Worm (Caenorhabditis elegans) whole organism, young adult: ENCODE results near the gene Y62F5A.9.
A peak's percentile ranks its signal among the peaks of the same experiment; 100 is the strongest.

ENCODE experiments used
- B0019.2 ChIP-seq: fragments of 200-800 bp; sonication (Bioruptor generic); conservative IDR thresholded peaks from 2 replicates; pipeline ENCODE4 v1.3.6; 2022; ENCODE audit warnings: missing genetic modification reagents, missing genetic modification characterization, missing compliant biosample characterization
- C06A6.2 ChIP-seq: fragments of 200-800 bp; sonication (Bioruptor generic); conservative IDR thresholded peaks from 2 replicates; pipeline ENCODE4 v1.3.6; 2022; ENCODE audit warnings: missing genetic modification characterization, missing compliant biosample characterization
- D2030.7 ChIP-seq: fragments of 200-800 bp; sonication (Bioruptor generic); IDR thresholded peaks from 2 replicates; pipeline ENCODE4 v1.3.6; 2022; ENCODE audit warnings: missing genetic modification reagents, missing genetic modification characterization, missing compliant biosample characterization
- F10E7.11 ChIP-seq: sonication (generic microtip); optimal IDR thresholded peaks from 2 replicates; lab custom pipeline; 2017; ENCODE audit warnings: mild to moderate bottlenecking, missing genetic modification characterization, moderate library complexity, missing compliant biosample characterization
- F23B12.7 ChIP-seq: sonication (generic microtip); optimal IDR thresholded peaks from 2 replicates; lab custom pipeline; 2017; ENCODE audit warnings: missing genetic modification characterization, mild to moderate bottlenecking, missing compliant biosample characterization, antibody characterized with exemption, moderate library complexity; ENCODE audit not compliant: insufficient read depth
- F33H1.4 ChIP-seq: fragments of 200-800 bp; sonication (Bioruptor generic); IDR thresholded peaks from 2 replicates; pipeline ENCODE4 v1.3.6; 2022; ENCODE audit warnings: missing genetic modification reagents, missing genetic modification characterization, missing compliant biosample characterization
- F39B2.1 ChIP-seq: fragments of 200-800 bp; sonication (Bioruptor generic); IDR thresholded peaks from 2 replicates; pipeline ENCODE4 v1.3.6; 2022; ENCODE audit warnings: missing genetic modification reagents, missing genetic modification characterization, missing compliant biosample characterization
- F49E8.2 ChIP-seq: sonication (generic microtip); optimal IDR thresholded peaks from 3 replicates; lab custom pipeline; 2017; ENCODE audit warnings: missing genetic modification characterization, mild to moderate bottlenecking, missing compliant biosample characterization, antibody characterized with exemption, moderate library complexity; ENCODE audit not compliant: insufficient read depth
- F57C9.4 ChIP-seq: sonication (generic microtip); optimal IDR thresholded peaks from 2 replicates; lab custom pipeline; 2017; ENCODE audit warnings: mild to moderate bottlenecking, missing genetic modification characterization, missing compliant biosample characterization
- Y53F4B.3 ChIP-seq: fragments of 200-800 bp; sonication (Bioruptor generic); IDR thresholded peaks from 2 replicates; pipeline ENCODE4 v1.3.6; 2022; ENCODE audit warnings: missing genetic modification reagents, missing genetic modification characterization, missing compliant biosample characterization
- Y79H2A.3 ChIP-seq: fragments of 200-800 bp; sonication (Bioruptor generic); conservative IDR thresholded peaks from 2 replicates; pipeline ENCODE4 v1.3.6; 2022; ENCODE audit warnings: missing genetic modification reagents, missing genetic modification characterization, missing compliant biosample characterization
- Y95B8A.8 ChIP-seq: fragments of 200-800 bp; sonication (Bioruptor generic); IDR thresholded peaks from 2 replicates; pipeline ENCODE4 v1.3.6; 2022; ENCODE audit warnings: missing genetic modification reagents, missing genetic modification characterization, missing compliant biosample characterization
- aptf-3 ChIP-seq: fragments of 200-800 bp; sonication (Bioruptor generic); IDR thresholded peaks from 2 replicates; pipeline ENCODE4 v1.3.6; 2022; ENCODE audit warnings: missing genetic modification characterization, missing compliant biosample characterization
- attf-5 ChIP-seq: fragments of 200-800 bp; sonication (Bioruptor generic); optimal IDR thresholded peaks from 2 replicates; lab custom pipeline; 2018; ENCODE audit warnings: mild to moderate bottlenecking, missing genetic modification characterization, missing compliant biosample characterization
- cebp-2 ChIP-seq: fragments of 200-800 bp; sonication (Bioruptor generic); IDR thresholded peaks from 2 replicates; pipeline ENCODE4 v1.3.6; 2022; ENCODE audit warnings: missing genetic modification characterization, missing compliant biosample characterization
- efl-1 ChIP-seq: fragments of 150-350 bp; optimal IDR thresholded peaks from 2 replicates; lab custom pipeline; 2014; ENCODE audit warnings: missing biosample characterization, missing genetic modification reagents, missing genetic modification characterization
- ekl-4 ChIP-seq: fragments of 200-800 bp; sonication (Bioruptor generic); IDR thresholded peaks from 2 replicates; pipeline ENCODE4 v1.3.6; 2022; ENCODE audit warnings: missing genetic modification reagents, missing genetic modification characterization, missing compliant biosample characterization
- him-1 ChIP-seq: sonication (generic microtip); optimal IDR thresholded peaks from 2 replicates; lab custom pipeline; 2016; ENCODE audit warnings: missing genotype, missing genetic modification reagents, missing genetic modification characterization, missing compliant biosample characterization
- hlh-26 ChIP-seq: fragments of 200-800 bp; sonication (Bioruptor generic); conservative IDR thresholded peaks from 2 replicates; pipeline ENCODE4 v1.3.6; 2022; ENCODE audit warnings: missing genetic modification reagents, missing genetic modification characterization, missing compliant biosample characterization
- lin-40 ChIP-seq: sonication (generic microtip); optimal IDR thresholded peaks from 2 replicates; lab custom pipeline; 2016; ENCODE audit warnings: missing genetic modification characterization, mild to moderate bottlenecking, missing compliant biosample characterization, missing genotype, missing genetic modification reagents
- lsl-1 ChIP-seq: fragments of 200-800 bp; sonication (Bioruptor generic); optimal IDR thresholded peaks from 2 replicates; lab custom pipeline; 2018; ENCODE audit warnings: mild to moderate bottlenecking, missing genetic modification characterization, moderate library complexity, missing compliant biosample characterization
- lsy-27 ChIP-seq: sonication (generic microtip); optimal IDR thresholded peaks from 2 replicates; lab custom pipeline; 2017; ENCODE audit warnings: missing genetic modification characterization, mild to moderate bottlenecking, missing compliant biosample characterization, antibody characterized with exemption, missing genotype, borderline replicate concordance; ENCODE audit not compliant: insufficient read depth
- madf-6 ChIP-seq: fragments of 200-800 bp; sonication (Bioruptor generic); IDR thresholded peaks from 2 replicates; pipeline ENCODE4 v1.3.6; 2022; ENCODE audit warnings: missing genetic modification reagents, missing genetic modification characterization, missing compliant biosample characterization
- madf-8 ChIP-seq: fragments of 200-800 bp; sonication (Bioruptor generic); conservative IDR thresholded peaks from 2 replicates; pipeline ENCODE4 v1.3.6; 2022; ENCODE audit warnings: missing genetic modification reagents, missing genetic modification characterization, missing compliant biosample characterization
- mel-28 ChIP-seq: sonication (generic microtip); optimal IDR thresholded peaks from 2 replicates; lab custom pipeline; 2016; ENCODE audit warnings: borderline replicate concordance, mild to moderate bottlenecking, missing genetic modification characterization, missing compliant biosample characterization
- mxl-1 ChIP-seq: sonication (generic microtip); optimal IDR thresholded peaks from 2 replicates; lab custom pipeline; 2016; ENCODE audit warnings: missing genetic modification characterization, missing compliant biosample characterization
- nfya-2 ChIP-seq: fragments of 200-800 bp; sonication (Bioruptor generic); IDR thresholded peaks from 2 replicates; pipeline ENCODE4 v1.3.6; 2022; ENCODE audit warnings: missing genetic modification reagents, missing genetic modification characterization, missing compliant biosample characterization
- nfyb-1 ChIP-seq: fragments of 200-800 bp; sonication (Bioruptor generic); IDR thresholded peaks from 2 replicates; pipeline ENCODE4 v1.3.6; 2022; ENCODE audit warnings: missing genetic modification reagents, missing genetic modification characterization, missing compliant biosample characterization
- nhr-120 ChIP-seq: fragments of 200-800 bp; sonication (Bioruptor generic); IDR thresholded peaks from 2 replicates; pipeline ENCODE4 v1.3.6; 2022; ENCODE audit warnings: missing genetic modification characterization, missing compliant biosample characterization
- nhr-27 ChIP-seq: fragments of 200-800 bp; sonication (Bioruptor generic); optimal IDR thresholded peaks from 2 replicates; lab custom pipeline; 2018; ENCODE audit warnings: mild to moderate bottlenecking, missing genetic modification characterization, moderate library complexity, missing compliant biosample characterization
- sea-2 ChIP-seq: fragments of 200-800 bp; sonication (Bioruptor generic); IDR thresholded peaks from 2 replicates; pipeline ENCODE4 v1.3.6; 2022; ENCODE audit warnings: missing genetic modification characterization, missing compliant biosample characterization
- snpc-1.3 ChIP-seq: sonication (generic microtip); optimal IDR thresholded peaks from 2 replicates; lab custom pipeline; 2017; ENCODE audit warnings: missing genetic modification characterization, mild to moderate bottlenecking, missing compliant biosample characterization, antibody characterized with exemption, moderate library complexity, missing genotype, missing genetic modification reagents; ENCODE audit not compliant: insufficient read depth
- snpc-4 ChIP-seq, 5 experiments: fragments of 150-350 bp in 1 of 5; sonication (generic microtip) in 4 of 5; optimal IDR thresholded peaks; 2 replicates each; lab custom pipeline; 2014 to 2018; ENCODE audit warnings: missing genetic modification characterization in 5 of 5, missing biosample characterization in 3 of 5, antibody characterized with exemption in 2 of 5, mild to moderate bottlenecking in 2 of 5, missing compliant biosample characterization in 2 of 5, missing genotype in 2 of 5, moderate library complexity in 2 of 5, missing genetic modification reagents in 1 of 5
- unc-130 ChIP-seq: sonication (generic microtip); optimal IDR thresholded peaks from 2 replicates; lab custom pipeline; 2016; ENCODE audit warnings: missing genetic modification reagents, missing genetic modification characterization, missing compliant biosample characterization
- xnd-1 ChIP-seq: sonication (generic microtip); optimal IDR thresholded peaks from 2 replicates; lab custom pipeline; 2016; ENCODE audit warnings: missing genotype, missing genetic modification reagents, missing genetic modification characterization, missing compliant biosample characterization
- zfh-2 ChIP-seq: fragments of 200-800 bp; sonication (Bioruptor generic); conservative IDR thresholded peaks from 2 replicates; pipeline ENCODE4 v1.3.6; 2022; ENCODE audit warnings: missing genetic modification reagents, missing genetic modification characterization, missing compliant biosample characterization
- ztf-3 ChIP-seq: fragments of 200-800 bp; sonication (Bioruptor generic); optimal IDR thresholded peaks from 2 replicates; lab custom pipeline; 2018; ENCODE audit warnings: mild to moderate bottlenecking, missing genetic modification characterization, missing compliant biosample characterization
- ztf-6 ChIP-seq: fragments of 200-800 bp; sonication (Bioruptor generic); IDR thresholded peaks from 2 replicates; pipeline ENCODE4 v1.3.6; 2022; ENCODE audit warnings: missing genetic modification reagents, missing genetic modification characterization, missing compliant biosample characterization

The Y62F5A.9 gene

ce11 chrII:11537115-11537514, 1.5 kb downstream of the Y62F5A.9 start (continued):
- no peak for TF ChIP-seq Y53F4B.3 (GFP tag; lab: Robert Waterston, UW)
- no peak for TF ChIP-seq hlh-26 (GFP tag; lab: Robert Waterston, UW)

ce11 chrII:11536505-11536904, 2.1 kb downstream of the Y62F5A.9 start:
- no peak for TF ChIP-seq ekl-4 (GFP tag; lab: Robert Waterston, UW)
- no peak for TF ChIP-seq mel-28 (tag; lab: Kevin White, UChicago)
- TF ChIP-seq Y79H2A.3 = no peak
- TF ChIP-seq efl-1 (GFP tag; lab: Kevin White, UChicago) = no peak
- TF ChIP-seq ztf-3 (GFP tag; lab: Kevin White, UChicago) = no peak
- no peak for TF ChIP-seq lin-40 (tag; lab: Kevin White, UChicago)
- TF ChIP-seq him-1 (tag; lab: Kevin White, UChicago) = no peak
- no peak for TF ChIP-seq F10E7.11 (tag; lab: Kevin White, UChicago)
- TF ChIP-seq snpc-4 (GFP tag; optimal IDR thresholded peaks at IDR 0.05; lab: Kevin White, UChicago) = no peak
- TF ChIP-seq snpc-4 (tag; optimal IDR thresholded peaks at IDR 0.05; lab: Kevin White, UChicago) = no peak
- TF ChIP-seq F39B2.1 (GFP tag; lab: Robert Waterston, UW) = no peak
- TF ChIP-seq F33H1.4 (GFP tag; lab: Robert Waterston, UW) = peak; percentile 31; the same call in 1 of the 2 replicates
- no peak for TF ChIP-seq F23B12.7 (tag; lab: Kevin White, UChicago)
- TF ChIP-seq mxl-1 = no peak
- TF ChIP-seq D2030.7 (GFP tag; lab: Robert Waterston, UW) = 0 out of 2 replicates have a peak, but pooled peaks have one; percentile 28
- TF ChIP-seq madf-6 (GFP tag; lab: Robert Waterston, UW) = peak; percentile 92
- TF ChIP-seq nfyb-1 (GFP tag; lab: Robert Waterston, UW) = no peak
- TF ChIP-seq C06A6.2 (GFP tag; lab: Robert Waterston, UW) = no peak
- TF ChIP-seq nfya-2 (GFP tag; lab: Robert Waterston, UW) = no peak
- TF ChIP-seq F57C9.4 (tag; lab: Kevin White, UChicago) = no peak
- no peak for TF ChIP-seq cebp-2
- TF ChIP-seq F49E8.2 = no peak
- peak; percentile 93 for TF ChIP-seq madf-8 (GFP tag; lab: Robert Waterston, UW)
- no peak for TF ChIP-seq zfh-2 (GFP tag; lab: Robert Waterston, UW)
- peak; percentile 81 for TF ChIP-seq lsl-1 (GFP tag; lab: Kevin White, UChicago)
- no peak for TF ChIP-seq snpc-1.3 (tag; lab: Kevin White, UChicago)
- no peak for TF ChIP-seq unc-130 (GFP tag; lab: Kevin White, UChicago)
- TF ChIP-seq B0019.2 = no peak
- TF ChIP-seq lsy-27 (tag; lab: Kevin White, UChicago) = no peak
- TF ChIP-seq aptf-3 = no peak
- no peak for TF ChIP-seq sea-2 (GFP tag; lab: Robert Waterston, UW)
- TF ChIP-seq nhr-27 = no peak
- no peak for TF ChIP-seq Y95B8A.8 (GFP tag; lab: Robert Waterston, UW)
- no peak for TF ChIP-seq attf-5 (GFP tag; lab: Kevin White, UChicago)
- no peak for TF ChIP-seq ztf-6 (GFP tag; lab: Robert Waterston, UW)
- peak; percentile 72 for TF ChIP-seq xnd-1 (tag; lab: Kevin White, UChicago)
- TF ChIP-seq nhr-120 = no peak
